Fruit fly (Drosophila melanogaster) whole organism, wandering third instar larva: Measurements from ENCODE around the gene CG12541.

Experiments
- Abd-B ChIP-seq: fragments of >200 bp; optimal IDR thresholded peaks from 2 replicates; lab custom pipeline; 2017; ENCODE audit warnings: missing biosample characterization, missing genetic modification characterization
- Hr83 ChIP-seq: fragments of 200-300 bp; sonication (Bioruptor generic); optimal IDR thresholded peaks from 2 replicates; lab custom pipeline; 2016; ENCODE audit warnings: missing biosample characterization, mild to moderate bottlenecking, missing genetic modification characterization, moderate library complexity; ENCODE audit not compliant: poor library complexity, severe bottlenecking
- Jra ChIP-seq: sonication (Bioruptor generic); optimal IDR thresholded peaks from 2 replicates; lab custom pipeline; 2016; ENCODE audit warnings: missing biosample characterization, missing genetic modification characterization
- Mio ChIP-seq: sonication (Bioruptor generic); optimal IDR thresholded peaks from 2 replicates; lab custom pipeline; 2016; ENCODE audit warnings: missing biosample characterization, missing genetic modification characterization
- br ChIP-seq: fragments of 200-800 bp; sonication (Bioruptor generic); optimal IDR thresholded peaks from 2 replicates; lab custom pipeline; 2016; ENCODE audit warnings: missing biosample characterization, missing genetic modification characterization
- dmrt93B ChIP-seq: fragments of 200-800 bp; sonication (Bioruptor generic); optimal IDR thresholded peaks from 2 replicates; lab custom pipeline; 2018; ENCODE audit warnings: missing biosample characterization, mild to moderate bottlenecking, missing genetic modification characterization
- psq ChIP-seq: fragments of 200-800 bp; sonication (Bioruptor generic); optimal IDR thresholded peaks from 3 replicates; lab custom pipeline; 2017; ENCODE audit warnings: missing biosample characterization, mild to moderate bottlenecking, missing genetic modification characterization, moderate library complexity

DNA sequence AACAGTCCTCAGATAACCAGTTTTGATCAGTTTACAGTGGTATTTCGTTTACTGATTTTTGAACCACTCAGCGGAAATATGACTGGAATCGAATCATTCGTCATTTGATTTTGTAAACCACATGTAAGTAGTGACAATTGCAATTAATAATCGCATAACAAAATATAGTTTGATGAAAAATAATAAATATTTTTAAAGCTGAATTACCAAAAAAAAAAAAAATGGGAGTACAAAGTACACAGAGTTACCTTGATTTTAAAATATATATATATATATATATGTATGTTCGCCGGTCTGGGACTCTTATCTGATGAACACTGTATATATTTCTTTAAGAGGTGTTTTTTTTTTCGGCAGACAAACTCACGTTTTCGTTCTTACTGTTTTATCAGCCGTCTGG is 1.4 kb upstream of the CG12541 start:
- TF ChIP-seq psq = peak; percentile 27
- TF ChIP-seq Hr83 (GFP tag; lab: Kevin White, UChicago) = no peak
- TF ChIP-seq Abd-B (GFP tag; lab: Kevin White, UChicago) = no peak
- no peak for TF ChIP-seq Mio
- TF ChIP-seq dmrt93B (GFP tag; lab: Kevin White, UChicago) = no peak
- no peak for TF ChIP-seq br (GFP tag; lab: Kevin White, UChicago)
- no peak for TF ChIP-seq Jra (GFP tag; lab: Kevin White, UChicago)
